Fruit fly (Drosophila melanogaster): ENCODE measurements around the gene CG15728.
A peak's percentile ranks its signal among the peaks of the same experiment; 100 is the strongest.

DNA sequence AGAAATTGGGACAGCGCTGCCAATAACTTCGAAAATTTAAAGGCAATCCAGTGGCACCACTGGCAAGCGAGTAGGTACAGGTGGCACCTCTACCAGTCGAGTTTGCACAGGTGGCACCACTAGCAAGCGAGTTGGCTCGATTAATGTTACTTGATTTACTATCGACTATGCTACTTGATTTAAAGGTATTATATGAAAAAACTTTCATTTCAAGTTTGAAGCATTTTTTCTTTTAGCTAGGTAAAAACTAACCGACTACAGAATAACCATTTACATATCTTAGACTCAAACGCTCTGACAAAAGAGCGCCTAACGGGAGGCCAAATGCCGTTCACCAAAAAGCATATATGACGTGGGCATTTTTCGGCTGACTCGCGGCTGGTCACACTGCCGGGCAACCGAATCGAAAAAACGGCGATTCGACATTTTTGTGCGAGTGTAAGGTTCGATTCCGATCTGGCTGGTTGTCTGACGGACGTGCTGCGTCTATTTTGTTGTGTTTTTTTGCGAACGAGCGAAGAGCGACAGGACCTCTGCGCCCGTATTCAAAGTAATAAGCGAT is 35.0 kb downstream of the CG15728 start, which contains the start of gene Tis11:
- TF ChIP-seq Mnt (GFP tag; optimal IDR thresholded peaks at IDR 0.05), result peak; percentile 61
- peak; percentile 83 for TF ChIP-seq ovo (GFP tag; optimal IDR thresholded peaks at IDR 0.05)
- no peak for TF ChIP-seq CG5204 (GFP tag; optimal IDR thresholded peaks at IDR 0.05)
- no peak for TF ChIP-seq kay (GFP tag; ENCODE audit: borderline replicate concordance)
- TF ChIP-seq Crg-1 (GFP tag; optimal IDR thresholded peaks at IDR 0.05), result no peak
- TF ChIP-seq CG14711 (tag; optimal IDR thresholded peaks at IDR 0.05), result no peak
- TF ChIP-seq cnc (optimal IDR thresholded peaks at IDR 0.05), result no peak
- TF ChIP-seq toe (GFP tag; optimal IDR thresholded peaks at IDR 0.05), result peak; percentile 10
- peak; percentile 16 for TF ChIP-seq CG11617 (GFP tag; optimal IDR thresholded peaks at IDR 0.05)
- peak; percentile 22 for TF ChIP-seq CG1620 (GFP tag; optimal IDR thresholded peaks at IDR 0.05)
- no peak for TF ChIP-seq cic (GFP tag; optimal IDR thresholded peaks at IDR 0.05)
- no peak for TF ChIP-seq CG12768 (GFP tag; optimal IDR thresholded peaks at IDR 0.05)

All from whole organism, adult.